Worm (Caenorhabditis elegans): ENCODE measurements around the gene Y43F8B.28.
A peak's percentile ranks its signal among the peaks of the same experiment; 100 is the strongest.

The Y43F8B.28 gene

DNA sequence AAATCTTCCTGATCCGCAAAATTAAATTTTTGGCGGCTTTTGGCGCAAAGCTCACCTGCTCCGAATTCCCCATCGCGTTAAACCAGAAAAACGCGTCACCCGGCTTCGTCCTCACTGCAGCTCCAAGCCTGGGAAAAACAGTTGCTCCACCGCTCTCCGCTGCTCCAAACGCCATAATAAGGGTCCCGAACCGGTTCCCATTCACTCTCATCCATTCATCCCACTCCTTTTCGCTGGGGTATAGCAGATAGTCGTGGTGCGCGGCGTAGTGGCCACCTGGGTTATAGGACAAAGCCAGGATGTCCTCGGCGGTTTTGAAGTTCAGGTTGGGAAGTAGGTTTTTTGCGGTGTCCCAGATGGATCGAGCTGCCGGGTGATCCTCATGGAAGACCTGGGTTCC lies 25.8 kb downstream of the Y43F8B.28 start:
- TF ChIP-seq nhr-11 (tag; optimal IDR thresholded peaks at IDR 0.05) (no peak), set-16 (GFP tag; IDR thresholded peaks at IDR 0.05) (peak; percentile 63)

DNA sequence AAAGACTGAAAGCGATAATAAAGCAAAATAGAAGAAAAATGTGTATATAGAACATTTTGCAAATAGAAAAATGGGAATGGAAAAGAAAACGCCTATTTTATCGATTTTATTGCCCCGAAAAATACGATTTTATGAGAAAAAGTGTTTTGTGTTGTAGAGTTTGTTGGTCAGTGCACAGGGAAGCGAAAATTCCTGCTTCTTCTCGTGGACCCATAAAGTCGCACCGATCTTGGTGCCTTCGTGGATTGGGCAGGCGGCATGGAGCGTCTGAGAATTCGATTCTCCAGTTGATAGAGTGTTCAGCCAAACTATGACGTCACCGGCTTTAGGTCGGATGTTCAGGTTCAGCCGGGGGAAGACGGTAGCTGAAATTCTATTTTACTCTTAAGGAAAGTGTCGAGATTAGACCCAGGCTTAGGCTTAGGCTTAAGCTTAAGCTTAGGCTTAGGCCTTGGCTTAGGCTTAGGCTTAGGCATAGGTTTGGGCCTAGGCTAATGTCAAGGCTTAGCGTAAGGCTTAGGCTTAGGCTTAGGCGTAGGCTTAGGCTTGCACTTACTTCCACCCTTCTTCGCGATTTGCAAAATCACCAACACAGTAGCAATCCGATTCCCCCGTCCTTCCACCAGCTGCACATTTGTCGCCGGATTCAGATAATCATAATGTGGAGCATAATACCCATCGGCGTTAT lies 27.3 kb downstream of the Y43F8B.28 start, which contains the start of gene Y43F8B.19:
Y43F8B.19 (minus strand) TSS at position 51 of the 688 bp plus-strand sequence.
- TF ChIP-seq daf-16 (GFP tag; optimal IDR thresholded peaks at IDR 0.05) (no peak), daf-16 (tag; optimal IDR thresholded peaks at IDR 0.05) (no peak), nhr-10 (tag; optimal IDR thresholded peaks at IDR 0.05) (no peak), F49E8.2 (tag; optimal IDR thresholded peaks at IDR 0.05; ENCODE audit: borderline replicate concordance) (no peak), hlh-11 (tag; optimal IDR thresholded peaks at IDR 0.05) (no peak), T20F7.1 (GFP tag; optimal IDR thresholded peaks at IDR 0.05) (no peak), mxl-3 (GFP tag; optimal IDR thresholded peaks at IDR 0.05) (no peak)

DNA sequence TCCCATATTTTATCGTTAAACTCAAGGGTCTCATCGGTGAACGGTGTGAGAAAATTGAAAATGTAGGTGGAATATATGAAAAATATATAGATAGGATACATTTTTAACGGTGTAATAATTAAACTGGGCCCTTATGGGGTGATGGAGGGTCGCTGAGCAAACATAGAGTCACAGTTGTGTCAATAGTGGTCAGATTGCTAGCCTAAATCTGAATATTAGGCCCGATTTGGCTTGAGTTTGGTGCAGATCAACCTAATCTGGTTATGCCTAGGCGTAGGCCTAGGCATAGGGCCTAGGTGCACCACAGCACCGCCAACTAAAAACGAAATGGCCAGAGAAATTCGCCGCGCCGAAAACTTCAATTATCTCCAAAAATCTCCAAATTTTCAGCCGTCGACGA lies 28.4 kb downstream of the Y43F8B.28 start, which contains the start of gene phy-4:
phy-4 (minus strand) TSS at position 101 of the 400 bp plus-strand sequence.
- TF ChIP-seq Y48G9A.11 (GFP tag; IDR thresholded peaks at IDR 0.05) (no peak), dmd-8 (GFP tag; IDR thresholded peaks at IDR 0.05) (no peak), ceh-44 (GFP tag; IDR thresholded peaks at IDR 0.05) (no peak), ama-1 (optimal IDR thresholded peaks at IDR 0.05) (no peak), lin-13 (GFP tag; optimal IDR thresholded peaks at IDR 0.05) (no peak), ceh-62 (tag; optimal IDR thresholded peaks at IDR 0.05) (no peak), hlh-30 (tag; optimal IDR thresholded peaks at IDR 0.05; ENCODE audit: insufficient read depth) (no peak), egl-27 (tag; optimal IDR thresholded peaks at IDR 0.05) (no peak), zag-1 (tag; optimal IDR thresholded peaks at IDR 0.05) (no peak), mep-1 (tag; optimal IDR thresholded peaks at IDR 0.05) (no peak), gei-8 (GFP tag; optimal IDR thresholded peaks at IDR 0.05) (no peak), daf-8 (GFP tag; IDR thresholded peaks at IDR 0.05) (no peak), ceh-32 (tag; optimal IDR thresholded peaks at IDR 0.05; ENCODE audit: poor library complexity) (no peak), spr-3 (GFP tag; optimal IDR thresholded peaks at IDR 0.05) (no peak), nhr-6 (tag; optimal IDR thresholded peaks at IDR 0.05) (no peak), hmg-1.1 (GFP tag; IDR thresholded peaks at IDR 0.05) (no peak), egl-43 (GFP tag; IDR thresholded peaks at IDR 0.05) (no peak), lin-15B (tag; optimal IDR thresholded peaks at IDR 0.05) (no peak), arid-1 (GFP tag; conservative IDR thresholded peaks at IDR 0.05) (no peak), pha-4 (GFP tag; IDR thresholded peaks at IDR 0.05) (no peak), pha-4 (tag; optimal IDR thresholded peaks at IDR 0.05) (no peak)

DNA sequence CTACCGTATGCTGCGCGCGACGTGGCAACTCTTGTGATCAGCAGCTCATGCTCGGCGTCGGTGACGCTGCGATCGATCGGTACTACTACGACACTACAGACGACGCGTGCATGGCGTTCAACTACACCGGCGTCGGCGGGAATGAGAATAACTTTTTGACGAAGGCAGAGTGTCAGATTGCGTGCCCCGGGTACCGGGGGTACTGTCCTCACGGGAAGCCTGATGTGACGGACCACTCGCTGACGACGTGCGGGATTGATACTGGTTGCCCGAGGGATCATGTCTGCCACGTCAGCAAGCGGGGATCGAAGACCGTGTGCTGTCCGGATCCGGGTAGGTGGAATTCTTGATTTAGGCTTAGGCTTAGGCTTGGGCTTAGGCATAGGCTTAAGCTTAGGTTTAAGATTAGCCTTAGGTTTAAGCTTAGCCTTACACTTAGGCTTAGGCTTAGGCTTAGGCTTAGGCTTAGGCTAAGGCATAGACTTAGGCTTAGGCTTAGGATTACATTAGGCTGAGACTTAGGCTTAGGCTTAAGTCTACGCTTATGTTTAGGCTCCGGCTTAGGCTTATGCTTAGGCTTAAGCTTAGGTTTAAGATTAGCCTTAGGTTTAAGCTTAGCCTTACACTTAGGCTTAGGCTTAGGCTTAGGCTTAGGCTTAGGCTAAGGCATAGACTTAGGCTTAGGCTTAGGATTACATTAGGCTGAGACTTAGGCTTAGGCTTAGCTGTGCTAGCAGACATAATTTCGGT lies 32.7 kb downstream of the Y43F8B.28 start:
- peak; percentile 64 for TF ChIP-seq set-16 (GFP tag; IDR thresholded peaks at IDR 0.05)

DNA sequence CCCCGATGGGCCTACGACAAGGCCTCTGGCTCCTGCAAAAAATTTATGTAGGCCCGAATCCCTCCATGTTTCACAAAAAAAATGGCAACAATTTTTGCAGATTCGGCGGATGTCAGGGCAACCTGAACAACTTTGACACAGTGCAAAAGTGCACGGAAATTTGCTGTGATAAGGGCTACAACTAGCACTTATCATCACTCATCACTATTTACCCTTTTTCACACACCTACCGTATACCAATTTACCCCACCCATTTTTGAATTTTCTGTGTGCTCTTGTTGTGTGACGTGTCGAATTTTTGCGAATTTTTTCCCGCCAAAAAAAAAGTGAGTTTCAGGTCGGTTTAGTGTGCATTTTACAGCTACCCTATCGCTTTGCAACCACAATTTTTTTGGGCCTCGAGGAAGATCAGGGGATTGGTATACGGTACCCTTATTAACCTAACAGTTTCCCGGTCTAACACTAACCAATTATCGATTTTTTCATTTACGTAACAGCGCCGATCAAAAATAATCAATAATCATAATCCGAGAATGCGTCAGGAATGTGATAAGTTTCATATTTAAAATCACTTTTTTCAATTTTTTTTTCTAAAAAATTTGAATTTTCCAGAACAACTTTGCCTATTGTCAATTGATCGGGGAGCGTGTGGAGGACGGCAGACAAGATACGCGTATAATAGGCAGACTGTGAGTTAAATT lies 33.5 kb downstream of the Y43F8B.28 start:
- TF ChIP-seq mxl-3 (GFP tag; optimal IDR thresholded peaks at IDR 0.05), result peak; percentile 27
- peak; percentile 71 for TF ChIP-seq pqm-1 (tag; optimal IDR thresholded peaks at IDR 0.05)
- TF ChIP-seq nhr-28 (tag; optimal IDR thresholded peaks at IDR 0.05), result peak; percentile 61
- peak; percentile 83 for TF ChIP-seq ceh-28 (tag; optimal IDR thresholded peaks at IDR 0.05)
- TF ChIP-seq lin-39 (tag; optimal IDR thresholded peaks at IDR 0.05), result no peak
- TF ChIP-seq aly-2 (tag; optimal IDR thresholded peaks at IDR 0.05), result no peak

Measured in whole organism, L4 larva.